Fruit fly (Drosophila melanogaster): ENCODE data around the gene CG15534.
A peak's percentile ranks its signal among the peaks of the same experiment; 100 is the strongest.

dm6 chr3R:30449446-30449845 lies 17.6 kb downstream of the CG15534 start:
- TF ChIP-seq CG1620 (GFP tag; optimal IDR thresholded peaks at IDR 0.05) (no peak), CG14711 (tag; optimal IDR thresholded peaks at IDR 0.05) (no peak), cnc (optimal IDR thresholded peaks at IDR 0.05) (no peak), Crg-1 (GFP tag; optimal IDR thresholded peaks at IDR 0.05) (no peak), pad (GFP tag; optimal IDR thresholded peaks at IDR 0.05) (no peak), CG5204 (GFP tag; optimal IDR thresholded peaks at IDR 0.05) (no peak), kay (GFP tag; ENCODE audit: borderline replicate concordance) (peak; percentile 40), ovo (GFP tag; optimal IDR thresholded peaks at IDR 0.05) (no peak)

Data from whole organism, adult.